Fruit fly (Drosophila melanogaster): ENCODE measurements around the gene JMJD5.

- TF ChIP-seq psq (GFP tag; optimal IDR thresholded peaks at IDR 0.05): peak; percentile 18
- TF ChIP-seq Myc (optimal IDR thresholded peaks at IDR 0.05): no peak
- no peak for TF ChIP-seq pan (optimal IDR thresholded peaks at IDR 0.05)
- peak; percentile 45 for TF ChIP-seq ey (GFP tag; optimal IDR thresholded peaks at IDR 0.05)
- peak; percentile 62 for TF ChIP-seq fru (GFP tag; optimal IDR thresholded peaks at IDR 0.05)
- peak; percentile 51 for TF ChIP-seq Sp1 (GFP tag; optimal IDR thresholded peaks at IDR 0.05)
- no peak for TF ChIP-seq jim (GFP tag; optimal IDR thresholded peaks at IDR 0.05)
- no peak for TF ChIP-seq Dfd (GFP tag; optimal IDR thresholded peaks at IDR 0.05)
- no peak for TF ChIP-seq Abd-B (GFP tag; optimal IDR thresholded peaks at IDR 0.05)
- no peak for TF ChIP-seq CrebA (GFP tag; optimal IDR thresholded peaks at IDR 0.05; ENCODE audit: borderline replicate concordance)
- no peak for TF ChIP-seq Hr83 (GFP tag; optimal IDR thresholded peaks at IDR 0.05; ENCODE audit: poor library complexity, severe bottlenecking)
- no peak for TF ChIP-seq lola (GFP tag; optimal IDR thresholded peaks at IDR 0.05)
- TF ChIP-seq Dif (GFP tag; optimal IDR thresholded peaks at IDR 0.05; ENCODE audit: partially characterized antibody): no peak
Measured at dm6 chr3L:804557-805260, 36.5 kb downstream of the JMJD5 start.

All from whole organism, wandering third instar larva.